Fruit fly (Drosophila melanogaster): ENCODE data around the gene Nmd3.

Gene Nmd3

dm6 chrX:2155868-2156267 is 28.6 kb downstream of the Nmd3 start (continued):
- TF ChIP-seq hkb (optimal IDR thresholded peaks at IDR 0.05) (no peak), hkb (GFP tag; IDR thresholded peaks at IDR 0.05) (no peak), ftz-f1 (GFP tag; optimal IDR thresholded peaks at IDR 0.05) (no peak), Doc3 (GFP tag; IDR thresholded peaks at IDR 0.05; ENCODE audit: partially characterized antibody) (no peak), CG5953 (GFP tag; IDR thresholded peaks at IDR 0.05) (no peak), Rx (GFP tag; IDR thresholded peaks at IDR 0.05) (no peak), Eip74EF (GFP tag; optimal IDR thresholded peaks at IDR 0.05) (no peak), Optix (GFP tag; IDR thresholded peaks at IDR 0.05) (no peak), CG10321 (GFP tag; IDR thresholded peaks at IDR 0.05) (peak; percentile 89), Xrp1 (GFP tag; IDR thresholded peaks at IDR 0.05) (0 out of 2 replicates have a peak, but pooled peaks have one; percentile 8), Dp (GFP tag; optimal IDR thresholded peaks at IDR 0.05) (peak; percentile 65), CG5180 (GFP tag; optimal IDR thresholded peaks at IDR 0.05) (no peak), sens (GFP tag) (peak; percentile 76), CG18476 (GFP tag; optimal IDR thresholded peaks at IDR 0.05) (no peak), Dfd (GFP tag; optimal IDR thresholded peaks at IDR 0.05) (no peak), Elba2 (GFP tag; optimal IDR thresholded peaks at IDR 0.05) (peak; percentile 28), CG11085 (GFP tag; IDR thresholded peaks at IDR 0.05) (no peak), CG1832 (GFP tag; optimal IDR thresholded peaks at IDR 0.05) (peak; percentile 96), CG4820 (GFP tag; optimal IDR thresholded peaks at IDR 0.05) (no peak), CG8290 (GFP tag; optimal IDR thresholded peaks at IDR 0.05) (peak; percentile 74), CG8290 (tag; optimal IDR thresholded peaks at IDR 0.05) (peak; percentile 80 to 87), slp2 (GFP tag; optimal IDR thresholded peaks at IDR 0.05) (no peak), sd (tag; optimal IDR thresholded peaks at IDR 0.05) (peak; percentile 43), CG9215 (GFP tag; IDR thresholded peaks at IDR 0.05) (no peak), Dbx (GFP tag; IDR thresholded peaks at IDR 0.05) (no peak), CG10462 (GFP tag; optimal IDR thresholded peaks at IDR 0.05) (no peak), CoRest (tag; optimal IDR thresholded peaks at IDR 0.05) (peak; percentile 18), jing (GFP tag; optimal IDR thresholded peaks at IDR 0.05) (no peak), CG14441 (GFP tag; IDR thresholded peaks at IDR 0.05) (no peak), CG30403 (GFP tag; optimal IDR thresholded peaks at IDR 0.05) (no peak), Sox102F (GFP tag; optimal IDR thresholded peaks at IDR 0.05) (peak; percentile 64), ewg (GFP tag; optimal IDR thresholded peaks at IDR 0.05) (no peak), gsb-n (tag; optimal IDR thresholded peaks at IDR 0.05) (no peak), emc (GFP tag; optimal IDR thresholded peaks at IDR 0.05) (no peak), gem (tag; optimal IDR thresholded peaks at IDR 0.05) (no peak), mld (GFP tag; IDR thresholded peaks at IDR 0.05; ENCODE audit: partially characterized antibody) (no peak), wek (GFP tag; optimal IDR thresholded peaks at IDR 0.05) (peak; percentile 100), Adf1 (GFP tag; IDR thresholded peaks at IDR 0.05) (peak; percentile 60; the same call in 1 of the 2 replicates), Ada2b (GFP tag; IDR thresholded peaks at IDR 0.05) (no peak), Scr (GFP tag; IDR thresholded peaks at IDR 0.05; ENCODE audit: partially characterized antibody) (peak; percentile 14; the same call in 1 of the 2 replicates), CG31441 (GFP tag; IDR thresholded peaks at IDR 0.05) (no peak), slou (GFP tag; optimal IDR thresholded peaks at IDR 0.05) (no peak), CG10267 (tag; optimal IDR thresholded peaks at IDR 0.05) (peak; percentile 20), CG31388 (GFP tag; optimal IDR thresholded peaks at IDR 0.05) (no peak), CG10274 (GFP tag; optimal IDR thresholded peaks at IDR 0.05) (no peak), CG12299 (tag; optimal IDR thresholded peaks at IDR 0.05) (no peak), Gsc (GFP tag; IDR thresholded peaks at IDR 0.05) (no peak), CG8478 (optimal IDR thresholded peaks at IDR 0.05) (peak; percentile 88), tx (GFP tag; optimal IDR thresholded peaks at IDR 0.05) (no peak), CG1603 (tag; optimal IDR thresholded peaks at IDR 0.05) (peak; percentile 20), H15 (GFP tag; IDR thresholded peaks at IDR 0.05) (no peak), dpn (GFP tag; optimal IDR thresholded peaks at IDR 0.05) (no peak)

Data from whole organism, embryonic.